Fruit fly (Drosophila melanogaster) S2 (cell line): ENCODE measurements around the gene PDCD-5.

ENCODE experiments used
- CG8478 ChIP-seq: fragments of >200 bp; optimal IDR thresholded peaks from 2 replicates; lab custom pipeline; 2018
- CTCF ChIP-seq, 2 experiments: fragments of >200 bp; optimal IDR thresholded peaks; 2 replicates each; lab custom pipeline; 2018

DNA sequence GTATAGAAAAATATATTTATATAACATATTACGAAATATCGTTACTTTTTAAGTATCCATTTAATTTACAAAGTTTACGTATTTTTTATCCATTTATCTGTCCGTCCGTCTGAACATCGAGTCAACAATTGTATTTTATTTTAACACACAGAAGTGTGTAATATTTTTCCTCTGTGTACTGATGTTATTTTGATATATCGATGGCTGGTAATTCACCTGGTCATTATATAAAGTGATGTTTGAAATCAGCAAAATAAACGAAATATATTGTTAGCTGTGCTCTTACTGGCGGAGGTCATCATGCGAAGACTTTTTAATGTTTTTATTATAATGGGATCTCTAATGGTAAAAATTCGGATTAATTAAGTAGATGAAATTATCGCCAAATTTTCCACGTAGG is 31.9 kb downstream of the PDCD-5 start, which contains the start of gene CG33689:
- no peak for TF ChIP-seq CG8478 (lab: Kevin White, UChicago)
- TF ChIP-seq CTCF (optimal IDR thresholded peaks at IDR 0.05; lab: Kevin White, UChicago): no peak
